Fruit fly (Drosophila melanogaster): ENCODE measurements around the gene CIAPIN1.

DNA sequence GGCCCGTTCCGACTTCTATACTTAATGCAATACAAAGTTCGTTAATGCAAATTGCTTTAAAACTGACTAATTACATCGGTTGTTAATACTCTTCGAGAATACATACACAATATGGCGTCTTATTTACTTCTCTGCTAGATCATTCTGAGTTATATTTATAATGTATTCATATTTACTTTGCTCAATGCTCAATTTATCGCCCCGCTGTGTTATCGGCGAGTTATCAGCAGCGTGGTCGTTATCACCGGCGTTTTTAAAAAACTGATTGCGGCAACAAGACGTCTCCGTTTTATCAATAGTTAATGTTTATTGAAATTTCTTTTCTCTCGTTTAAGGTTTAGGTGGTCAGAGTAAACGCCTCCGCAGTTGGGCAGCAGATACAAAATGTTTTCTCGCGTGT, 20.3 kb upstream of the CIAPIN1 start:
- TF ChIP-seq psq (optimal IDR thresholded peaks at IDR 0.05) (no peak), insv (optimal IDR thresholded peaks at IDR 0.05) (no peak), Myc (optimal IDR thresholded peaks at IDR 0.05) (no peak), h (optimal IDR thresholded peaks at IDR 0.05) (no peak), ttk (optimal IDR thresholded peaks at IDR 0.05) (no peak), Sin3A (optimal IDR thresholded peaks at IDR 0.05) (no peak)
